Worm (Caenorhabditis elegans) whole organism, late embryonic: ENCODE measurements around the gene madf-8.

Source experiments
- ama-1 ChIP-seq: fragments of 150-350 bp; optimal IDR thresholded peaks from 2 replicates; lab custom pipeline; 2014
- dmd-4 ChIP-seq: sonication (generic microtip); optimal IDR thresholded peaks from 2 replicates; lab custom pipeline; 2016; ENCODE audit warnings: borderline replicate concordance, missing genetic modification characterization, missing compliant biosample characterization
- elt-2 ChIP-seq: sonication (generic microtip); optimal IDR thresholded peaks from 2 replicates; lab custom pipeline; 2016; ENCODE audit warnings: missing genetic modification reagents, missing genetic modification characterization, missing compliant biosample characterization
- fax-1 ChIP-seq: sonication (generic microtip); optimal IDR thresholded peaks from 2 replicates; lab custom pipeline; 2016; ENCODE audit warnings: missing genotype, missing genetic modification characterization, missing compliant biosample characterization
- hlh-6 ChIP-seq: sonication (generic microtip); optimal IDR thresholded peaks from 2 replicates; lab custom pipeline; 2016; ENCODE audit warnings: missing genotype, missing genetic modification characterization, missing compliant biosample characterization
- pha-2 ChIP-seq: sonication (generic microtip); optimal IDR thresholded peaks from 2 replicates; lab custom pipeline; 2017; ENCODE audit warnings: mild to moderate bottlenecking, missing genetic modification characterization, missing compliant biosample characterization
- pha-4 ChIP-seq: fragments of 150-350 bp; optimal IDR thresholded peaks from 2 replicates; lab custom pipeline; 2018; ENCODE audit warnings: missing biosample characterization, missing genetic modification reagents, missing genetic modification characterization
- ref-2 ChIP-seq: sonication (generic microtip); optimal IDR thresholded peaks from 2 replicates; lab custom pipeline; 2016; ENCODE audit warnings: missing genetic modification characterization, missing compliant biosample characterization

- TF ChIP-seq hlh-6: no peak
- no peak for TF ChIP-seq fax-1 (tag; lab: Kevin White, UChicago)
- TF ChIP-seq dmd-4 (tag; lab: Kevin White, UChicago): no peak
- no peak for TF ChIP-seq elt-2 (tag; lab: Kevin White, UChicago)
- TF ChIP-seq ama-1: no peak
- TF ChIP-seq pha-2 (tag; lab: Kevin White, UChicago): no peak
- no peak for TF ChIP-seq pha-4 (tag; lab: Kevin White, UChicago)
- TF ChIP-seq ref-2: no peak
These were observed 20.4 kb upstream of the madf-8 start for ce11 chrIII:3670984-3671383.
